Fruit fly (Drosophila melanogaster) whole organism, embryonic: ENCODE results near the gene Or85a.

ENCODE experiments used
- Adf1 ChIP-seq: fragments of 200-800 bp; sonication (Bioruptor generic); IDR thresholded peaks from 2 replicates; pipeline ENCODE4 v1.3.6; 2022; ENCODE audit warnings: missing biosample characterization, missing genetic modification characterization
- Bteb2 ChIP-seq: fragments of 200-800 bp; sonication (Bioruptor generic); optimal IDR thresholded peaks from 2 replicates; lab custom pipeline; 2016; ENCODE audit warnings: missing biosample characterization, missing genetic modification characterization
- CG10209 ChIP-seq: fragments of 200-800 bp; sonication (Bioruptor generic); optimal IDR thresholded peaks from 3 replicates; lab custom pipeline; 2017; ENCODE audit warnings: missing biosample characterization, mild to moderate bottlenecking, missing genetic modification characterization, missing genetic modification reagents
- CG10431 ChIP-seq: fragments of 200-800 bp; sonication (Bioruptor generic); optimal IDR thresholded peaks from 3 replicates; lab custom pipeline; 2018; ENCODE audit warnings: missing biosample characterization, mild to moderate bottlenecking, missing genetic modification characterization
- CG12219 ChIP-seq: fragments of 200-800 bp; sonication (Bioruptor generic); optimal IDR thresholded peaks from 3 replicates; lab custom pipeline; 2018; ENCODE audit warnings: missing biosample characterization, mild to moderate bottlenecking, missing genetic modification characterization
- CG1647 ChIP-seq: fragments of 200-800 bp; sonication (Bioruptor generic); optimal IDR thresholded peaks from 3 replicates; lab custom pipeline; 2016; ENCODE audit warnings: missing biosample characterization, missing genetic modification characterization
- CG16863 ChIP-seq: fragments of 200-800 bp; sonication (Bioruptor generic); optimal IDR thresholded peaks from 3 replicates; lab custom pipeline; 2016; ENCODE audit warnings: missing biosample characterization, missing genetic modification characterization
- CG17829 ChIP-seq: fragments of 200-800 bp; optimal IDR thresholded peaks from 2 replicates; lab custom pipeline; 2019; ENCODE audit warnings: missing biosample characterization, mild to moderate bottlenecking, missing genetic modification characterization, moderate library complexity
- CG2199 ChIP-seq: fragments of 200-800 bp; sonication (Bioruptor generic); IDR thresholded peaks from 3 replicates; pipeline ENCODE4 v1.3.6; 2022; ENCODE audit warnings: missing biosample characterization, missing genetic modification characterization
- CG3065 ChIP-seq: fragments of 200-800 bp; sonication (Bioruptor generic); optimal IDR thresholded peaks from 2 replicates; lab custom pipeline; 2016; ENCODE audit warnings: missing biosample characterization, missing genetic modification characterization
- CG31224 ChIP-seq: fragments of 200-800 bp; sonication (Bioruptor generic); IDR thresholded peaks from 2 replicates; pipeline ENCODE4 v1.3.6; 2022; ENCODE audit warnings: missing biosample characterization, missing genetic modification characterization
- CG3407 ChIP-seq: fragments of 200-800 bp; sonication (Bioruptor generic); optimal IDR thresholded peaks from 2 replicates; lab custom pipeline; 2018; ENCODE audit warnings: missing biosample characterization, mild to moderate bottlenecking, missing genetic modification characterization
- CG34422 ChIP-seq: fragments of 200-800 bp; sonication (Bioruptor generic); IDR thresholded peaks from 3 replicates; pipeline ENCODE4 v1.3.6; 2022; ENCODE audit warnings: missing biosample characterization, missing genetic modification characterization
- CG4282 ChIP-seq: fragments of 200-800 bp; sonication (Bioruptor generic); optimal IDR thresholded peaks from 2 replicates; lab custom pipeline; 2016; ENCODE audit warnings: missing biosample characterization, missing genetic modification characterization
- CG5180 ChIP-seq: fragments of 200-800 bp; sonication (Bioruptor generic); optimal IDR thresholded peaks from 3 replicates; lab custom pipeline; 2017; ENCODE audit warnings: missing biosample characterization, missing genetic modification characterization, mild to moderate bottlenecking, moderate library complexity, missing genetic modification reagents
- CG5953 ChIP-seq: fragments of 200-800 bp; sonication (Bioruptor generic); IDR thresholded peaks from 2 replicates; pipeline ENCODE4 v1.3.6; 2022; ENCODE audit warnings: missing biosample characterization, missing genetic modification characterization
- CG6654 ChIP-seq: fragments of 200-800 bp; sonication (Bioruptor generic); optimal IDR thresholded peaks from 2 replicates; lab custom pipeline; 2017; ENCODE audit warnings: missing biosample characterization, mild to moderate bottlenecking, missing genetic modification characterization
- CHES-1-like ChIP-seq: fragments of 200-800 bp; sonication (Bioruptor generic); optimal IDR thresholded peaks from 2 replicates; lab custom pipeline; 2016; ENCODE audit warnings: missing biosample characterization, missing genetic modification characterization
- Fer3 ChIP-seq: fragments of 200-800 bp; sonication (Bioruptor generic); optimal IDR thresholded peaks from 2 replicates; lab custom pipeline; 2018; ENCODE audit warnings: missing biosample characterization, mild to moderate bottlenecking, missing genetic modification characterization, moderate library complexity
- HLH4C ChIP-seq: fragments of 200-800 bp; sonication (Bioruptor generic); IDR thresholded peaks from 3 replicates; pipeline ENCODE4 v1.3.6; 2022; ENCODE audit warnings: missing biosample characterization, missing genetic modification characterization; ENCODE audit not compliant: partially characterized antibody
- Hr51 ChIP-seq, 2 experiments: fragments of 200-800 bp; sonication (Bioruptor generic); optimal IDR thresholded peaks; 2 replicates in 1 of 2; 3 replicates in 1 of 2; lab custom pipeline; 2016 to 2018; ENCODE audit warnings: missing biosample characterization in 2 of 2, missing genetic modification characterization in 2 of 2, mild to moderate bottlenecking in 1 of 2, moderate library complexity in 1 of 2
- MBD-R2 ChIP-seq: fragments of 200-800 bp; sonication (Bioruptor generic); IDR thresholded peaks from 2 replicates; pipeline ENCODE4 v1.3.6; 2022; ENCODE audit warnings: missing biosample characterization, missing genetic modification characterization
- Myb ChIP-seq: fragments of 200-800 bp; sonication (Bioruptor generic); optimal IDR thresholded peaks from 2 replicates; lab custom pipeline; 2016; ENCODE audit warnings: missing biosample characterization, missing genetic modification characterization
- Oaz ChIP-seq: fragments of 200-800 bp; sonication (Bioruptor generic); IDR thresholded peaks from 2 replicates; pipeline ENCODE4 v1.3.6; 2022; ENCODE audit warnings: missing biosample characterization, missing genetic modification characterization
- Oli ChIP-seq: fragments of 200-800 bp; sonication (Bioruptor generic); optimal IDR thresholded peaks from 2 replicates; lab custom pipeline; 2018; ENCODE audit warnings: missing biosample characterization, mild to moderate bottlenecking, missing genetic modification characterization, moderate library complexity
- Ravus ChIP-seq: fragments of 200-800 bp; sonication (Bioruptor generic); IDR thresholded peaks from 2 replicates; pipeline ENCODE4 v1.3.6; 2022; ENCODE audit warnings: missing biosample characterization, missing genetic modification characterization
- Side ChIP-seq: fragments of 200-800 bp; sonication (Bioruptor generic); optimal IDR thresholded peaks from 2 replicates; lab custom pipeline; 2016; ENCODE audit warnings: missing biosample characterization, missing genetic modification characterization
- Sin3A ChIP-seq: fragments of >200 bp; optimal IDR thresholded peaks from 2 replicates; lab custom pipeline; 2018
- Sry-δ ChIP-seq: fragments of 200-800 bp; sonication (Bioruptor generic); optimal IDR thresholded peaks from 2 replicates; lab custom pipeline; 2016; ENCODE audit warnings: missing biosample characterization, missing genetic modification characterization
- Ssrp ChIP-seq: fragments of 200-800 bp; sonication (Bioruptor generic); optimal IDR thresholded peaks from 2 replicates; lab custom pipeline; 2018; ENCODE audit warnings: missing biosample characterization, mild to moderate bottlenecking, missing genetic modification characterization, moderate library complexity
- Usf ChIP-seq: fragments of 200-800 bp; sonication (Bioruptor generic); optimal IDR thresholded peaks from 2 replicates; lab custom pipeline; 2017; ENCODE audit warnings: missing genotype, missing biosample characterization, missing genetic modification characterization
- YL-1 ChIP-seq: fragments of 200-800 bp; sonication (Bioruptor generic); optimal IDR thresholded peaks from 3 replicates; lab custom pipeline; 2017; ENCODE audit warnings: missing biosample characterization, mild to moderate bottlenecking, missing genetic modification characterization
- ac ChIP-seq: fragments of 200-800 bp; sonication (Bioruptor generic); optimal IDR thresholded peaks from 3 replicates; lab custom pipeline; 2017; ENCODE audit warnings: missing biosample characterization, mild to moderate bottlenecking, missing genetic modification characterization
- ase ChIP-seq: fragments of 200-800 bp; sonication (Bioruptor generic); IDR thresholded peaks from 3 replicates; pipeline ENCODE4 v1.3.6; 2022; ENCODE audit warnings: missing biosample characterization, missing genetic modification characterization
- bab2 ChIP-seq: fragments of 200-800 bp; sonication (Bioruptor generic); optimal IDR thresholded peaks from 2 replicates; lab custom pipeline; 2016; ENCODE audit warnings: missing biosample characterization, missing genetic modification characterization
- chif ChIP-seq, 2 experiments: fragments of 200-800 bp; sonication (Bioruptor generic); optimal IDR thresholded peaks; 3 replicates each; lab custom pipeline; 2016; ENCODE audit warnings: missing biosample characterization in 2 of 2, missing genetic modification characterization in 2 of 2
- exex ChIP-seq: fragments of 200-800 bp; sonication (Bioruptor generic); optimal IDR thresholded peaks from 4 replicates; lab custom pipeline; 2018; ENCODE audit warnings: missing biosample characterization, mild to moderate bottlenecking, missing genetic modification characterization, moderate library complexity
- gcm ChIP-seq: fragments of 200-800 bp; sonication (Bioruptor generic); optimal IDR thresholded peaks from 2 replicates; lab custom pipeline; 2019; ENCODE audit warnings: missing biosample characterization, mild to moderate bottlenecking, missing genetic modification characterization, moderate library complexity
- gsb ChIP-seq: fragments of 200-800 bp; sonication (Bioruptor generic); IDR thresholded peaks from 2 replicates; pipeline ENCODE4 v1.3.6; 2022; ENCODE audit warnings: missing biosample characterization, missing genetic modification characterization
- ken ChIP-seq: fragments of 200-800 bp; sonication (Bioruptor generic); IDR thresholded peaks from 3 replicates; pipeline ENCODE4 v1.3.6; 2022; ENCODE audit warnings: missing biosample characterization, missing genetic modification characterization
- lov ChIP-seq, 2 experiments: fragments of 200-800 bp in 1 of 2; fragments of >200 bp in 1 of 2; sonication (Bioruptor generic) in 1 of 2; IDR thresholded peaks in 1 of 2; optimal IDR thresholded peaks in 1 of 2; 2 replicates in 1 of 2; 3 replicates in 1 of 2; pipeline versions ENCODE4 v1.3.6 to Lab custom; 2017 to 2022; ENCODE audit warnings: missing biosample characterization in 1 of 2, missing genetic modification characterization in 1 of 2
- luna ChIP-seq: fragments of 200-800 bp; sonication (Bioruptor generic); optimal IDR thresholded peaks from 2 replicates; lab custom pipeline; 2016; ENCODE audit warnings: missing biosample characterization, missing genetic modification characterization
- ro ChIP-seq: fragments of 200-800 bp; sonication (Bioruptor generic); IDR thresholded peaks from 2 replicates; pipeline ENCODE4 v1.3.6; 2022; ENCODE audit warnings: missing biosample characterization, missing genetic modification characterization
- sc ChIP-seq, 3 experiments: fragments of >200 bp in 2 of 3; fragments of 200-800 bp in 1 of 3; sonication (Bioruptor generic) in 1 of 3; optimal IDR thresholded peaks; 2 replicates in 2 of 3; 3 replicates in 1 of 3; lab custom pipeline; 2017; ENCODE audit warnings: mild to moderate bottlenecking in 1 of 3, missing biosample characterization in 1 of 3, missing genetic modification characterization in 1 of 3, missing genetic modification reagents in 1 of 3
- sim ChIP-seq: fragments of 200-800 bp; sonication (Bioruptor generic); IDR thresholded peaks from 2 replicates; pipeline ENCODE4 v1.3.6; 2022; ENCODE audit warnings: missing biosample characterization, missing genetic modification characterization
- sima ChIP-seq: fragments of 200-800 bp; sonication (Bioruptor generic); optimal IDR thresholded peaks from 2 replicates; lab custom pipeline; 2016; ENCODE audit warnings: missing biosample characterization, missing genetic modification characterization
- sob ChIP-seq: fragments of 200-800 bp; sonication (Bioruptor generic); IDR thresholded peaks from 2 replicates; pipeline ENCODE4 v1.3.6; 2022; ENCODE audit warnings: missing biosample characterization, missing genetic modification characterization
- sqz ChIP-seq: fragments of 200-800 bp; sonication (Bioruptor generic); optimal IDR thresholded peaks from 3 replicates; lab custom pipeline; 2018; ENCODE audit warnings: missing biosample characterization, mild to moderate bottlenecking, missing genetic modification characterization
- tll ChIP-seq, 2 experiments: fragments of 200-800 bp in 1 of 2; fragments of >200 bp in 1 of 2; sonication (Bioruptor generic) in 1 of 2; optimal IDR thresholded peaks; 2 replicates each; lab custom pipeline; 2017 to 2019; ENCODE audit warnings: missing biosample characterization in 2 of 2, missing genetic modification characterization in 2 of 2, mild to moderate bottlenecking in 1 of 2, moderate library complexity in 1 of 2
- wdn ChIP-seq: fragments of 200-800 bp; sonication (Bioruptor generic); IDR thresholded peaks from 2 replicates; pipeline ENCODE4 v1.3.6; 2022; ENCODE audit warnings: missing biosample characterization, missing genetic modification characterization
- zfh1 ChIP-seq: fragments of 200-800 bp; sonication (Bioruptor generic); IDR thresholded peaks from 3 replicates; pipeline ENCODE4 v1.3.6; 2022; ENCODE audit warnings: missing biosample characterization, missing genetic modification characterization

Gene Or85a

dm6 chr3R:8354969-8355368 is 33.4 kb downstream of the Or85a start (continued):
- TF ChIP-seq CG12219 (GFP tag; lab: Kevin White, UChicago) (no peak), ac (GFP tag; lab: Kevin White, UChicago) (no peak), Ravus (GFP tag; lab: Robert Waterston, UW) (no peak), sob (GFP tag; lab: Robert Waterston, UW) (no peak), Usf (no peak), luna (GFP tag; lab: Kevin White, UChicago) (no peak), CHES-1-like (no peak), CG6654 (GFP tag; lab: Kevin White, UChicago) (no peak), CG10209 (no peak), Oli (tag; lab: Kevin White, UChicago) (peak; percentile 47), Adf1 (GFP tag; lab: Robert Waterston, UW) (no peak), CG31224 (GFP tag; lab: Robert Waterston, UW) (no peak), Bteb2 (no peak), zfh1 (GFP tag; lab: Robert Waterston, UW) (peak; percentile 31; the same call in 2 of the 3 replicates), bab2 (GFP tag; lab: Kevin White, UChicago) (no peak), CG5953 (GFP tag; lab: Robert Waterston, UW) (no peak), CG17829 (peak; percentile 2), lov (optimal IDR thresholded peaks at IDR 0.05; lab: Kevin White, UChicago) (no peak), lov (GFP tag; IDR thresholded peaks at IDR 0.05; lab: Robert Waterston, UW) (no peak), CG2199 (no peak), Myb (GFP tag; lab: Kevin White, UChicago) (no peak), gcm (no peak), sqz (GFP tag; lab: Kevin White, UChicago) (no peak), ken (GFP tag; lab: Robert Waterston, UW) (0 out of 3 replicates have a peak, but pooled peaks have one; percentile 20), Hr51 (GFP tag; optimal IDR thresholded peaks at IDR 0.05; lab: Kevin White, UChicago) (peak in 1 of 2 experiments; percentile 73), CG4282 (GFP tag; lab: Kevin White, UChicago) (no peak), CG34422 (GFP tag; lab: Robert Waterston, UW) (no peak), tll (GFP tag; optimal IDR thresholded peaks at IDR 0.05; lab: Kevin White, UChicago) (no peak), CG10431 (GFP tag; lab: Kevin White, UChicago) (no peak), Sin3A (lab: Kevin White, UChicago) (no peak), chif (GFP tag; optimal IDR thresholded peaks at IDR 0.05; lab: Kevin White, UChicago) (no peak), wdn (GFP tag; lab: Robert Waterston, UW) (no peak), Fer3 (tag; lab: Kevin White, UChicago) (no peak), Side (GFP tag; lab: Kevin White, UChicago) (no peak), Sry-δ (GFP tag; lab: Kevin White, UChicago) (no peak), CG3065 (GFP tag; lab: Kevin White, UChicago) (no peak), CG3407 (no peak), gsb (GFP tag; lab: Robert Waterston, UW) (no peak), YL-1 (GFP tag; lab: Kevin White, UChicago) (no peak), exex (tag; lab: Kevin White, UChicago) (no peak), ase (GFP tag; lab: Robert Waterston, UW) (no peak), HLH4C (GFP tag; lab: Robert Waterston, UW) (no peak), sima (GFP tag; lab: Kevin White, UChicago) (no peak), Ssrp (tag; lab: Kevin White, UChicago) (peak; percentile 49), CG1647 (GFP tag; lab: Kevin White, UChicago) (no peak), sim (GFP tag; lab: Robert Waterston, UW) (no peak), CG16863 (no peak), Oaz (GFP tag; lab: Robert Waterston, UW) (0 out of 2 replicates have a peak, but pooled peaks have one; percentile 4), CG5180 (GFP tag; lab: Kevin White, UChicago) (no peak), MBD-R2 (GFP tag; lab: Robert Waterston, UW) (no peak), ro (GFP tag; lab: Robert Waterston, UW) (no peak), sc (optimal IDR thresholded peaks at IDR 0.05; lab: Kevin White, UChicago) (no peak), sc (GFP tag; optimal IDR thresholded peaks at IDR 0.05; lab: Kevin White, UChicago) (no peak)
